Worm (Caenorhabditis elegans) whole organism, late embryonic: ENCODE data around the gene unc-77.
A peak's percentile ranks its signal among the peaks of the same experiment; 100 is the strongest.

Experiments
- C08G9.2 ChIP-seq: sonication (generic microtip); optimal IDR thresholded peaks from 2 replicates; lab custom pipeline; 2016; ENCODE audit warnings: mild to moderate bottlenecking, missing genetic modification characterization, moderate library complexity, missing compliant biosample characterization
- K02D7.2 ChIP-seq: sonication (generic microtip); optimal IDR thresholded peaks from 2 replicates; lab custom pipeline; 2017; ENCODE audit warnings: mild to moderate bottlenecking, missing genetic modification characterization, missing compliant biosample characterization
- ahr-1 ChIP-seq: sonication (generic microtip); optimal IDR thresholded peaks from 2 replicates; lab custom pipeline; 2016; ENCODE audit warnings: missing genetic modification characterization, missing compliant biosample characterization
- ceh-2 ChIP-seq: sonication (generic microtip); optimal IDR thresholded peaks from 2 replicates; lab custom pipeline; 2016; ENCODE audit warnings: missing genotype, missing genetic modification characterization, missing compliant biosample characterization
- ceh-24 ChIP-seq: sonication (generic microtip); optimal IDR thresholded peaks from 2 replicates; lab custom pipeline; 2016; ENCODE audit warnings: mild to moderate bottlenecking, missing genetic modification characterization, missing compliant biosample characterization
- ceh-31 ChIP-seq: sonication (generic microtip); optimal IDR thresholded peaks from 2 replicates; lab custom pipeline; 2016; ENCODE audit warnings: missing genetic modification characterization, missing compliant biosample characterization
- ceh-34 ChIP-seq: sonication (generic microtip); optimal IDR thresholded peaks from 2 replicates; lab custom pipeline; 2016; ENCODE audit warnings: mild to moderate bottlenecking, missing genetic modification characterization, missing compliant biosample characterization
- ceh-45 ChIP-seq: fragments of 200-800 bp; sonication (Bioruptor generic); IDR thresholded peaks from 2 replicates; pipeline ENCODE4 v1.3.6; 2022; ENCODE audit warnings: missing genetic modification reagents, missing genetic modification characterization, missing compliant biosample characterization
- ceh-48 ChIP-seq: sonication (generic microtip); optimal IDR thresholded peaks from 2 replicates; lab custom pipeline; 2016; ENCODE audit warnings: missing genetic modification characterization, inconsistent platforms, missing compliant biosample characterization
- ceh-9 ChIP-seq: sonication (generic microtip); optimal IDR thresholded peaks from 2 replicates; lab custom pipeline; 2016; ENCODE audit warnings: mild to moderate bottlenecking, missing genetic modification characterization, inconsistent platforms, missing compliant biosample characterization
- dve-1 ChIP-seq: sonication (generic microtip); optimal IDR thresholded peaks from 2 replicates; lab custom pipeline; 2017; ENCODE audit warnings: antibody characterized with exemption, mild to moderate bottlenecking, missing genetic modification characterization, missing compliant biosample characterization
- elt-2 ChIP-seq: sonication (generic microtip); optimal IDR thresholded peaks from 2 replicates; lab custom pipeline; 2016; ENCODE audit warnings: missing genetic modification reagents, missing genetic modification characterization, missing compliant biosample characterization
- ets-4 ChIP-seq: sonication (generic microtip); optimal IDR thresholded peaks from 2 replicates; lab custom pipeline; 2016; ENCODE audit warnings: missing genetic modification characterization, missing compliant biosample characterization
- eyg-1 ChIP-seq: sonication (generic microtip); optimal IDR thresholded peaks from 2 replicates; lab custom pipeline; 2016; ENCODE audit warnings: missing genotype, missing genetic modification characterization, missing compliant biosample characterization
- fax-1 ChIP-seq: sonication (generic microtip); optimal IDR thresholded peaks from 2 replicates; lab custom pipeline; 2016; ENCODE audit warnings: missing genotype, missing genetic modification characterization, missing compliant biosample characterization
- gmeb-2 ChIP-seq: sonication (generic microtip); optimal IDR thresholded peaks from 2 replicates; lab custom pipeline; 2016; ENCODE audit warnings: missing genetic modification characterization, inconsistent platforms, missing compliant biosample characterization
- hlh-15 ChIP-seq: sonication (generic microtip); optimal IDR thresholded peaks from 2 replicates; lab custom pipeline; 2016; ENCODE audit warnings: missing genetic modification characterization, missing compliant biosample characterization
- hlh-30 ChIP-seq: sonication (generic microtip); optimal IDR thresholded peaks from 2 replicates; lab custom pipeline; 2017; ENCODE audit warnings: antibody characterized with exemption, missing genetic modification characterization, missing compliant biosample characterization; ENCODE audit not compliant: insufficient read depth
- hlh-6 ChIP-seq: sonication (generic microtip); optimal IDR thresholded peaks from 2 replicates; lab custom pipeline; 2016; ENCODE audit warnings: missing genotype, missing genetic modification characterization, missing compliant biosample characterization
- hlh-8 ChIP-seq: sonication (generic microtip); optimal IDR thresholded peaks from 2 replicates; lab custom pipeline; 2016; ENCODE audit warnings: missing genotype, missing genetic modification characterization, missing compliant biosample characterization
- lim-6 ChIP-seq: sonication (generic microtip); optimal IDR thresholded peaks from 2 replicates; lab custom pipeline; 2016; ENCODE audit warnings: missing genetic modification characterization, missing compliant biosample characterization
- madf-2 ChIP-seq: sonication (generic microtip); optimal IDR thresholded peaks from 2 replicates; lab custom pipeline; 2017; ENCODE audit warnings: missing genetic modification characterization, missing compliant biosample characterization
- mec-3 ChIP-seq: sonication (generic microtip); optimal IDR thresholded peaks from 2 replicates; lab custom pipeline; 2016; ENCODE audit warnings: borderline replicate concordance, missing genetic modification characterization, missing compliant biosample characterization
- nfya-1 ChIP-seq: sonication (generic microtip); optimal IDR thresholded peaks from 2 replicates; lab custom pipeline; 2017; ENCODE audit warnings: missing genetic modification characterization, mild to moderate bottlenecking, missing compliant biosample characterization, antibody characterized with exemption, moderate library complexity
- nhr-11 ChIP-seq: fragments of 150-350 bp; optimal IDR thresholded peaks from 2 replicates; lab custom pipeline; 2014; ENCODE audit warnings: missing biosample characterization, missing genetic modification characterization
- nhr-232 ChIP-seq: sonication (generic microtip); optimal IDR thresholded peaks from 2 replicates; lab custom pipeline; 2016; ENCODE audit warnings: missing genetic modification characterization, missing compliant biosample characterization
- odd-2 ChIP-seq: sonication (generic microtip); optimal IDR thresholded peaks from 2 replicates; lab custom pipeline; 2017; ENCODE audit warnings: antibody characterized with exemption, mild to moderate bottlenecking, missing genetic modification characterization, missing compliant biosample characterization
- pag-3 ChIP-seq: sonication (generic microtip); optimal IDR thresholded peaks from 2 replicates; lab custom pipeline; 2016; ENCODE audit warnings: missing compliant biosample characterization, missing genetic modification characterization, borderline replicate concordance
- pat-9 ChIP-seq: fragments of 200-800 bp; sonication (Bioruptor generic); optimal IDR thresholded peaks from 2 replicates; lab custom pipeline; 2018; ENCODE audit warnings: mild to moderate bottlenecking, missing genetic modification characterization, moderate library complexity, missing compliant biosample characterization
- pax-1 ChIP-seq: fragments of 150-350 bp; optimal IDR thresholded peaks from 2 replicates; lab custom pipeline; 2014; ENCODE audit warnings: missing biosample characterization, missing genetic modification characterization
- pha-2 ChIP-seq: sonication (generic microtip); optimal IDR thresholded peaks from 2 replicates; lab custom pipeline; 2017; ENCODE audit warnings: mild to moderate bottlenecking, missing genetic modification characterization, missing compliant biosample characterization
- pha-4 ChIP-seq: fragments of 150-350 bp; optimal IDR thresholded peaks from 2 replicates; lab custom pipeline; 2018; ENCODE audit warnings: missing biosample characterization, missing genetic modification reagents, missing genetic modification characterization
- pqm-1 ChIP-seq: sonication (generic microtip); optimal IDR thresholded peaks from 2 replicates; lab custom pipeline; 2016; ENCODE audit warnings: missing genetic modification characterization, missing compliant biosample characterization
- ref-2 ChIP-seq: sonication (generic microtip); optimal IDR thresholded peaks from 2 replicates; lab custom pipeline; 2016; ENCODE audit warnings: missing genetic modification characterization, missing compliant biosample characterization
- sdc-2 ChIP-seq: sonication (generic microtip); optimal IDR thresholded peaks from 2 replicates; lab custom pipeline; 2016; ENCODE audit warnings: missing genotype, missing genetic modification characterization, missing compliant biosample characterization
- sox-2 ChIP-seq: fragments of 200-800 bp; sonication (Bioruptor generic); IDR thresholded peaks from 2 replicates; pipeline ENCODE4 v1.3.6; 2022; ENCODE audit warnings: missing genetic modification reagents, missing genetic modification characterization, missing compliant biosample characterization
- tbx-2 ChIP-seq: sonication (generic microtip); optimal IDR thresholded peaks from 2 replicates; lab custom pipeline; 2016; ENCODE audit warnings: missing genetic modification characterization, missing compliant biosample characterization
- ttx-3 ChIP-seq: sonication (generic microtip); optimal IDR thresholded peaks from 2 replicates; lab custom pipeline; 2016; ENCODE audit warnings: missing genetic modification reagents, missing genetic modification characterization, missing compliant biosample characterization
- unc-55 ChIP-seq: sonication (generic microtip); optimal IDR thresholded peaks from 2 replicates; lab custom pipeline; 2017; ENCODE audit warnings: missing biosample characterization, missing genetic modification reagents, missing genetic modification characterization
- unc-86 ChIP-seq: sonication (generic microtip); optimal IDR thresholded peaks from 2 replicates; lab custom pipeline; 2016; ENCODE audit warnings: missing genetic modification characterization, missing compliant biosample characterization
- zip-5 ChIP-seq: sonication (generic microtip); optimal IDR thresholded peaks from 2 replicates; lab custom pipeline; 2016; ENCODE audit warnings: missing genetic modification characterization, missing compliant biosample characterization

unc-77 gene

DNA sequence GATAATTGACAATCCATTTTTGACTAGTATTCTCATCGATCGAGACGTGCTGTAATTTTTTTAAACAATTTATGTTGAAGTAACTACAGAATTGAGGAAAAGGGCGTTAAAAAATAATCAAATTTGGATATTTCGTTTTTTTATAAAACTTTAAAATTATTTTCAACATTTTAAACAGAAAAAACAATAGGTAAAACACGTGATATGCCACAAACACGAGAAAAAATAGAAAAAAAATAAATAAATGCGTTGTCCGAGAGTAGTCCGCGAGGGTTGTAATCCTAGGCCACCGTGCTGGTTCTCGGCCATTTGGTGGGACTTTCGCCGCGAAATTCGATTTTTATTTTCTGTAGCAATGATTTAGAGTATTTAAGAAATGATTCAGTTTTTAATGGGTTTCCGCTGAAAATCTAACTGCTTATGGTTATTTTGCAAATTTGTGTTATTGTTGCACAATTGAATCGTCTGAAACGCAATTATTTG, 22.7 kb upstream of the unc-77 start, which contains the start of gene C49A9.10 (continued):
- no peak for TF ChIP-seq nhr-232 (tag; lab: Kevin White, UChicago)
- TF ChIP-seq ceh-48 (tag; lab: Kevin White, UChicago), result no peak
- TF ChIP-seq ceh-45 (GFP tag; lab: Robert Waterston, UW), result 0 out of 2 replicates have a peak, but pooled peaks have one; percentile 35
- peak; percentile 70 for TF ChIP-seq fax-1 (tag; lab: Kevin White, UChicago)
- no peak for TF ChIP-seq hlh-6
- no peak for TF ChIP-seq nhr-11 (tag; lab: Kevin White, UChicago)
- TF ChIP-seq ceh-9 (tag; lab: Kevin White, UChicago), result no peak
- TF ChIP-seq ref-2 (tag; lab: Kevin White, UChicago), result peak; percentile 79
- peak; percentile 33 for TF ChIP-seq gmeb-2 (tag; lab: Kevin White, UChicago)
- TF ChIP-seq sdc-2 (tag; lab: Kevin White, UChicago), result peak; percentile 64
- TF ChIP-seq sox-2, result no peak
- no peak for TF ChIP-seq ttx-3 (tag; lab: Kevin White, UChicago)
- peak; percentile 50 for TF ChIP-seq nfya-1
- TF ChIP-seq C08G9.2 (tag; lab: Kevin White, UChicago), result peak; percentile 95
- TF ChIP-seq pat-9 (tag; lab: Kevin White, UChicago), result no peak
- no peak for TF ChIP-seq pha-4
- peak; percentile 89 for TF ChIP-seq tbx-2
- TF ChIP-seq lim-6 (tag; lab: Kevin White, UChicago), result peak; percentile 67
- no peak for TF ChIP-seq pag-3 (tag; lab: Kevin White, UChicago)
- TF ChIP-seq ceh-24 (tag; lab: Kevin White, UChicago), result no peak
- TF ChIP-seq ahr-1, result peak; percentile 37
- no peak for TF ChIP-seq pax-1
- no peak for TF ChIP-seq K02D7.2
- peak; percentile 96 for TF ChIP-seq ceh-31 (tag; lab: Kevin White, UChicago)
- peak; percentile 90 for TF ChIP-seq hlh-8 (tag; lab: Kevin White, UChicago)
- TF ChIP-seq madf-2 (tag; lab: Kevin White, UChicago), result peak; percentile 15
- TF ChIP-seq unc-55 (GFP tag; lab: Kevin White, UChicago), result no peak
- no peak for TF ChIP-seq dve-1
- TF ChIP-seq eyg-1 (tag; lab: Kevin White, UChicago), result no peak
- TF ChIP-seq hlh-15 (tag; lab: Kevin White, UChicago), result no peak

DNA sequence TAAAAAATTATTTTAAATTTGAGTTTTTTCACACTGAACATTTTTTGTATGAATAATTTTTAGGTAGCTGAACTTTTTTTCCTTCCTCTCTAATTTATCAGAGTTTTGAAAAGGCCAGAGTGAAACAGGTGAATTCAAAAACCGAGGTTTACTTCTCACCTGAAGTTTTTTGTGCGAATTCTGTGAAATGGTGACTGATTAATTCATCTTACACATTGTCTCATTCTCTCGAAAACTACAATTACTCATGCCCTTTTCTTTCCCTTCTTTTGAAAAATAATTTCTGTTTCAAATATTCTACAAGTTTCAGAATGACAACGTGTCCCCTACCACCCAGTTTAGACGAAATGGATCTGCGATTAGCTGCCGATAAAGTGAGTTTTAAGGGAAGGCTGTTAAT, 18.1 kb upstream of the unc-77 start, which contains the start of gene tkr-2:
tkr-2 (plus strand) TSS at position 301 of the 400 bp plus-strand sequence.
- no peak for TF ChIP-seq pax-1
- no peak for TF ChIP-seq zip-5 (tag; lab: Kevin White, UChicago)

DNA sequence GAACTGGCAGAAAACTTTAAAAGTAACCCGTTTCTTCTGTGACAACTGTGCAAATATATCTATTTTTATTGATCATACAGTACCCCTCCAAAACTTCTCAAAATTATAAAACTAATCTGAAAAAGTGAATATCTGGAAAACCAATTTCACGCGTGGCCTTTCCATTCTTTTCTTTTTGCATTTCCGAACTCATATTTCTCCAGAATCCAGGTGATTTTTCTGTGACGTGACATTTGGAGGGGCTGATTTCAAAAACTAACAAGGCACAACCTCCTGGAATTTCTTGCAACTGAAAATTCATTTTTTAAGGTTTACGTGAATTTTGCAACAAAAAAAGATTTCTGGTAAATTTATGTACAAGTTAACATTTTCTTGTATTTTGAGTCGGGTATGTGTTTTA, 16.6 kb upstream of the unc-77 start:
- TF ChIP-seq ets-4 (tag; lab: Kevin White, UChicago) (no peak), pha-4 (no peak), unc-86 (tag; lab: Kevin White, UChicago) (no peak), sox-2 (no peak), pha-2 (tag; lab: Kevin White, UChicago) (no peak), nhr-11 (tag; lab: Kevin White, UChicago) (no peak), mec-3 (tag; lab: Kevin White, UChicago) (no peak)

ce11 chrIV:6187160-6187559, 3.5 kb upstream of the unc-77 start:
- TF ChIP-seq pqm-1 (tag; lab: Kevin White, UChicago) (no peak), elt-2 (tag; lab: Kevin White, UChicago) (no peak), hlh-15 (tag; lab: Kevin White, UChicago) (no peak), odd-2 (tag; lab: Kevin White, UChicago) (no peak), unc-55 (GFP tag; lab: Kevin White, UChicago) (no peak), hlh-30 (no peak), ceh-34 (tag; lab: Kevin White, UChicago) (no peak), ceh-2 (tag; lab: Kevin White, UChicago) (no peak), eyg-1 (tag; lab: Kevin White, UChicago) (no peak), ceh-48 (tag; lab: Kevin White, UChicago) (no peak), ets-4 (tag; lab: Kevin White, UChicago) (no peak), dve-1 (no peak), madf-2 (tag; lab: Kevin White, UChicago) (no peak), ttx-3 (tag; lab: Kevin White, UChicago) (no peak), hlh-6 (no peak)
